Fruit fly (Drosophila melanogaster): ENCODE measurements around the gene CG15312.

Gene CG15312

DNA sequence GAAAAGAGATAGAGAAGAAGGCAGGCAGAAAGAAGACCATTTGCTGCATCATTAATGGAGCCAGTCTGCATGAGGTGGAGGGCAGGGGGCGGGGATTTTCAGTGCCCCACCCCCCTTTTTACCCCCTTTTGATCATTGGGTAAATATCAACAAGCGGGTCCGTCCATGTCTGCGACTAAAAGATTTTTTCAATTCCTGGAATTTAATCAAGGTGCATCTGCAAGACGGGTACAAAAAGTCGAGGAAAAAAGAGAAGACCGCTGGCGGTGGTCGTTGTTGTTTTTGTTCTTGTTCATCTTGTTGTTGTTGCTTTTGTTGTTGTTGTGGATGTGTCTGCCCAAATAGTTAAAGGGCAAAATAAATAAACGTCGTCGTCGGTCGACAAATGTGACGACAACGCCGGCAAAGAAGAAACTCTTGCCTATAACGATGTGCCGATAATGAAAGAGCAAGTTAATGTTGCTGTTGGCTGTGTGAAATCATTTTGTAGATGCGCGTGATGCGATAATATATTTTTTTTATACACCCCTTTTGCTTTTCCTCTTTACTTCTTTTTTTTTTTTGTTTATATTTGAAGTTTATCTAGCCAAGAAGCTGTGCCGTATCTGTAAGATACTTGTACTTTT lies 45.0 kb upstream of the CG15312 start (continued):
- TF ChIP-seq CG13296 (GFP tag; optimal IDR thresholded peaks at IDR 0.05) (no peak), CG31441 (GFP tag; IDR thresholded peaks at IDR 0.05) (peak; percentile 15; the same call in 1 of the 2 replicates), CG2678 (tag; optimal IDR thresholded peaks at IDR 0.05) (peak; percentile 40), ab (GFP tag; optimal IDR thresholded peaks at IDR 0.05) (no peak), btn (GFP tag; optimal IDR thresholded peaks at IDR 0.05) (peak; percentile 25), CG42726 (GFP tag; IDR thresholded peaks at IDR 0.05; ENCODE audit: partially characterized antibody) (no peak), Tbp (GFP tag; optimal IDR thresholded peaks at IDR 0.05) (no peak), CG31365 (tag; optimal IDR thresholded peaks at IDR 0.05) (no peak), CG5180 (GFP tag; optimal IDR thresholded peaks at IDR 0.05) (peak; percentile 12), Hmx (GFP tag; optimal IDR thresholded peaks at IDR 0.05) (no peak), gcm2 (GFP tag; optimal IDR thresholded peaks at IDR 0.05) (no peak), D19A (tag; optimal IDR thresholded peaks at IDR 0.05) (peak; percentile 24), grn (GFP tag; optimal IDR thresholded peaks at IDR 0.05) (peak; percentile 70), oc (tag; optimal IDR thresholded peaks at IDR 0.05) (no peak), psq (GFP tag; optimal IDR thresholded peaks at IDR 0.05) (no peak), sug (tag; optimal IDR thresholded peaks at IDR 0.05) (no peak), tna (GFP tag; IDR thresholded peaks at IDR 0.05; ENCODE audit: partially characterized antibody) (no peak), BtbVII (GFP tag; optimal IDR thresholded peaks at IDR 0.05) (no peak), CG7786 (GFP tag; optimal IDR thresholded peaks at IDR 0.05) (peak; percentile 3), onecut (GFP tag; IDR thresholded peaks at IDR 0.05) (peak; percentile 26; the same call in 1 of the 2 replicates), CG18619 (GFP tag; optimal IDR thresholded peaks at IDR 0.05) (peak; percentile 1), CHES-1-like (GFP tag; optimal IDR thresholded peaks at IDR 0.05) (no peak)

DNA sequence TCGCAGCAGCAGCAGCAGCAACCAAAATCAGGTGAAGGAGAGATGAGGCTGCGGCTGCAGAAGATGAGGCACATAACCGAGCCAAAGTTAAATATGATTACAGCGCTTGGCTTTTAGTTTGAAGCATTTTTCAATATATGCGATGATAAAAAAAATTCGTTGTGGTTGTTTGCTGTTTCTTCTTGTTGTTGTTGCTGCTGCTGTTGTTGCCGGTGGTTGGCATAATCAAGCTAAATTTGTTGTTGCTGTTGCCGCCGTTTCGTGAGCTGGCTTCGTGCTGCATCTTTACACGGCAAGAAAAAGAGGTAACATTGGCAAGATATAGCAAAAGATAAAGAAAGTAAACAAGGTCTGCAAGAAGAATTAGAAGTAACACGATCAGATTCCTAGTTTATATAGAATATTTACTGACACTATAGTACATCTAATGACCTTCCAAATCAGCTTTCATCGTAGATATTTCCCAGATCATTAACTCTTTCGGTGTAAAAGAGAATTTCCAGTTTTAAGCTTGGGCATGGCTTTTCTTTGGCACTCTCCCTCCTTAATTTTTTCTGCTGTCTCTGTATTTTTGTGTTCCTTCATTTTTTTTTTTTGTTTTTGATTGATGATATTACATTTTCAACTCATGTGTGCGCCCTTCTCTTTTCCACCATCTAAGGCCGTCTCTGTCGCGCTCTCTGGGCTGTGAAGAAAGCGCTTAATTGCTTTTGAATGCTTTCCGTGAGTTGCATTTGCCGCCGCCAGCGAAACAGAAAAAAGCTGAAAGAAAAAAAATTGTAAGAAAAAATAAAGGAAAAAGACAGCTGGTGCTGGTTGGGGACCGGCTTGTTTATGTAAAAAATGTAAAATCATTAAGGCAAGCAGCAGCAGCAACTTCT lies 43.5 kb upstream of the CG15312 start:
- TF ChIP-seq Atf3 (GFP tag; optimal IDR thresholded peaks at IDR 0.05) (no peak), CG10543 (GFP tag; optimal IDR thresholded peaks at IDR 0.05) (no peak), CG15601 (tag; optimal IDR thresholded peaks at IDR 0.05) (peak; percentile 6), CG17361 (GFP tag; IDR thresholded peaks at IDR 0.05) (peak; percentile 41; the same call in 1 of the 3 replicates), CG17912 (GFP tag; optimal IDR thresholded peaks at IDR 0.05) (no peak), Fer1 (GFP tag; optimal IDR thresholded peaks at IDR 0.05) (no peak), BtbVII (GFP tag; optimal IDR thresholded peaks at IDR 0.05) (no peak), corto (GFP tag; optimal IDR thresholded peaks at IDR 0.05) (peak; percentile 23), Xrp1 (GFP tag; IDR thresholded peaks at IDR 0.05) (peak; percentile 25; the same call in 1 of the 2 replicates), tin (GFP tag; optimal IDR thresholded peaks at IDR 0.05) (no peak), CG7556 (GFP tag; optimal IDR thresholded peaks at IDR 0.05) (peak; percentile 13), CG2199 (GFP tag; IDR thresholded peaks at IDR 0.05) (no peak), dimm (GFP tag; IDR thresholded peaks at IDR 0.05) (no peak), Xbp1 (GFP tag; optimal IDR thresholded peaks at IDR 0.05) (no peak), lab (GFP tag; optimal IDR thresholded peaks at IDR 0.05) (no peak), CG12155 (GFP tag; optimal IDR thresholded peaks at IDR 0.05) (no peak), row (GFP tag; IDR thresholded peaks at IDR 0.05) (0 out of 3 replicates have a peak, but pooled peaks have one; percentile 9), CG8388 (GFP tag; optimal IDR thresholded peaks at IDR 0.05) (peak; percentile 36), stwl (tag; optimal IDR thresholded peaks at IDR 0.05) (no peak), kni (GFP tag; optimal IDR thresholded peaks at IDR 0.05) (peak; percentile 44), sim (GFP tag; IDR thresholded peaks at IDR 0.05) (0 out of 2 replicates have a peak, but pooled peaks have one; percentile 14), Hsf (GFP tag; optimal IDR thresholded peaks at IDR 0.05) (no peak), Pdp1 (GFP tag; optimal IDR thresholded peaks at IDR 0.05) (peak in 1 of 2 experiments; percentile 4), tup (GFP tag; optimal IDR thresholded peaks at IDR 0.05) (no peak), MESR4 (GFP tag; optimal IDR thresholded peaks at IDR 0.05) (no peak), CG4820 (GFP tag; optimal IDR thresholded peaks at IDR 0.05) (peak; percentile 15), ken (GFP tag; IDR thresholded peaks at IDR 0.05) (0 out of 3 replicates have a peak, but pooled peaks have one; percentile 26)
